Worm (Caenorhabditis elegans) whole organism, L4 larva: Measurements from ENCODE around the gene F18E9.1.

Experiments
- D1046.2 ChIP-seq: fragments of 200-800 bp; sonication (Bioruptor generic); IDR thresholded peaks from 2 replicates; pipeline ENCODE4 v1.3.6; 2022; ENCODE audit warnings: missing genetic modification characterization, missing compliant biosample characterization
- F26F4.8 ChIP-seq: fragments of 200-800 bp; sonication (Bioruptor generic); conservative IDR thresholded peaks from 2 replicates; pipeline ENCODE4 v1.3.6; 2022; ENCODE audit warnings: missing genetic modification characterization, missing compliant biosample characterization
- F37D6.2 ChIP-seq: sonication (generic microtip); optimal IDR thresholded peaks from 2 replicates; lab custom pipeline; 2016; ENCODE audit warnings: mild to moderate bottlenecking, missing genetic modification characterization, missing compliant biosample characterization
- F44E2.7 ChIP-seq: fragments of 200-800 bp; sonication (Bioruptor generic); IDR thresholded peaks from 2 replicates; pipeline ENCODE4 v2.1.2; 2022; ENCODE audit warnings: missing genetic modification characterization, missing compliant biosample characterization
- T20F7.1 ChIP-seq: fragments of 200-800 bp; sonication (Bioruptor generic); optimal IDR thresholded peaks from 2 replicates; lab custom pipeline; 2018; ENCODE audit warnings: mild to moderate bottlenecking, missing genetic modification characterization, missing compliant biosample characterization
- T26A8.4 ChIP-seq: fragments of 200-800 bp; sonication (Bioruptor generic); IDR thresholded peaks from 2 replicates; pipeline ENCODE4 v1.3.6; 2022; ENCODE audit warnings: missing genetic modification characterization, missing compliant biosample characterization
- Y105C5A.15 ChIP-seq: fragments of 200-800 bp; sonication (Bioruptor generic); IDR thresholded peaks from 2 replicates; pipeline ENCODE4 v1.3.6; 2022; ENCODE audit warnings: missing genetic modification characterization, missing compliant biosample characterization
- Y75B8A.6 ChIP-seq: fragments of 200-800 bp; sonication (Bioruptor generic); IDR thresholded peaks from 2 replicates; pipeline ENCODE4 v1.3.6; 2022; ENCODE audit warnings: missing genetic modification reagents, missing genetic modification characterization, missing compliant biosample characterization
- ZK546.5 ChIP-seq, 2 experiments: sonication (generic microtip); optimal IDR thresholded peaks; 2 replicates each; lab custom pipeline; 2017; ENCODE audit warnings: missing biosample characterization in 2 of 2, missing genetic modification characterization in 2 of 2
- aha-1 ChIP-seq: fragments of 150-350 bp; peaks from one replicate; lab custom pipeline; 2014; ENCODE audit warnings: missing biosample characterization, missing genetic modification characterization
- ceh-20 ChIP-seq: fragments of 200-800 bp; sonication (Bioruptor generic); IDR thresholded peaks from 2 replicates; pipeline ENCODE4 v1.3.6; 2022; ENCODE audit warnings: missing genetic modification reagents, missing genetic modification characterization, missing compliant biosample characterization
- ceh-32 ChIP-seq: sonication (generic microtip); optimal IDR thresholded peaks from 2 replicates; lab custom pipeline; 2016; ENCODE audit warnings: mild to moderate bottlenecking, missing genetic modification characterization, missing compliant biosample characterization; ENCODE audit not compliant: poor library complexity
- ceh-62 ChIP-seq: sonication (generic microtip); optimal IDR thresholded peaks from 2 replicates; lab custom pipeline; 2017; ENCODE audit warnings: missing biosample characterization, missing genetic modification characterization
- daf-12 ChIP-seq: fragments of 150-350 bp; optimal IDR thresholded peaks from 2 replicates; lab custom pipeline; 2014; ENCODE audit warnings: missing biosample characterization, missing genetic modification reagents, missing genetic modification characterization
- dmd-9 ChIP-seq: fragments of 200-800 bp; sonication (Bioruptor generic); IDR thresholded peaks from 2 replicates; pipeline ENCODE4 v1.3.6; 2022; ENCODE audit warnings: missing genetic modification reagents, missing genetic modification characterization, missing compliant biosample characterization
- dve-1 ChIP-seq: sonication (generic microtip); optimal IDR thresholded peaks from 2 replicates; lab custom pipeline; 2017; ENCODE audit warnings: antibody characterized with exemption, mild to moderate bottlenecking, missing genetic modification characterization, missing compliant biosample characterization; ENCODE audit not compliant: insufficient read depth
- egl-27 ChIP-seq: sonication (generic microtip); optimal IDR thresholded peaks from 3 replicates; lab custom pipeline; 2017; ENCODE audit warnings: missing biosample characterization, missing genetic modification reagents, missing genetic modification characterization
- egl-43 ChIP-seq: fragments of 200-800 bp; sonication (Bioruptor generic); IDR thresholded peaks from 2 replicates; pipeline ENCODE4 v1.3.6; 2022; ENCODE audit warnings: missing genetic modification reagents, missing genetic modification characterization, missing compliant biosample characterization
- fkh-10 ChIP-seq: fragments of 150-350 bp; optimal IDR thresholded peaks from 2 replicates; lab custom pipeline; 2014; ENCODE audit warnings: missing biosample characterization, missing genetic modification reagents, missing genetic modification characterization
- gei-8 ChIP-seq: fragments of 200-800 bp; sonication (Bioruptor generic); optimal IDR thresholded peaks from 2 replicates; lab custom pipeline; 2018; ENCODE audit warnings: mild to moderate bottlenecking, missing genetic modification characterization, missing compliant biosample characterization
- hif-1 ChIP-seq, 2 experiments: sonication (generic microtip); optimal IDR thresholded peaks; 2 replicates each; lab custom pipeline; 2016 to 2017; ENCODE audit warnings: missing compliant biosample characterization in 2 of 2, missing genetic modification characterization in 2 of 2, missing genetic modification reagents in 2 of 2, missing genotype in 2 of 2, mild to moderate bottlenecking in 1 of 2
- hlh-30 ChIP-seq: sonication (generic microtip); optimal IDR thresholded peaks from 2 replicates; lab custom pipeline; 2017; ENCODE audit warnings: antibody characterized with exemption, mild to moderate bottlenecking, missing genetic modification characterization, missing compliant biosample characterization; ENCODE audit not compliant: insufficient read depth
- jun-1 ChIP-seq: fragments of 150-350 bp; optimal IDR thresholded peaks from 2 replicates; lab custom pipeline; 2014; ENCODE audit warnings: missing biosample characterization, missing genetic modification reagents, missing genetic modification characterization
- lin-29 ChIP-seq: fragments of 200-800 bp; sonication (Bioruptor generic); IDR thresholded peaks from 2 replicates; pipeline ENCODE4 v1.3.6; 2022; ENCODE audit warnings: missing genetic modification reagents, missing genetic modification characterization, missing compliant biosample characterization
- lin-38 ChIP-seq: fragments of 200-800 bp; sonication (Bioruptor generic); IDR thresholded peaks from 2 replicates; pipeline ENCODE4 v1.3.6; 2022; ENCODE audit warnings: missing genetic modification reagents, missing genetic modification characterization, missing compliant biosample characterization
- lin-39 ChIP-seq: fragments of 150-350 bp; optimal IDR thresholded peaks from 2 replicates; lab custom pipeline; 2014; ENCODE audit warnings: missing biosample characterization, missing genetic modification reagents, missing genetic modification characterization
- lsy-2 ChIP-seq, 2 experiments: fragments of 150-350 bp in 1 of 2; sonication (generic microtip) in 1 of 2; optimal IDR thresholded peaks; 2 replicates each; lab custom pipeline; 2014 to 2017; ENCODE audit warnings: missing biosample characterization in 2 of 2, missing genetic modification characterization in 2 of 2
- madf-5 ChIP-seq, 2 experiments: fragments of 200-800 bp; sonication (Bioruptor generic); IDR thresholded peaks; 2 replicates each; pipeline ENCODE4 v1.3.6; 2022; ENCODE audit warnings: missing compliant biosample characterization in 2 of 2, missing genetic modification characterization in 2 of 2
- mdl-1 ChIP-seq, 2 experiments: fragments of 150-350 bp in 1 of 2; sonication (generic microtip) in 1 of 2; optimal IDR thresholded peaks; 2 replicates each; lab custom pipeline; 2014 to 2017; ENCODE audit warnings: missing biosample characterization in 2 of 2, missing genetic modification characterization in 2 of 2
- mxl-2 ChIP-seq: fragments of 200-800 bp; sonication (Bioruptor generic); conservative IDR thresholded peaks from 2 replicates; pipeline ENCODE4 v1.3.6; 2022; ENCODE audit warnings: missing genetic modification reagents, missing genetic modification characterization, missing compliant biosample characterization
- mxl-3 ChIP-seq: fragments of 200-800 bp; sonication (Bioruptor generic); optimal IDR thresholded peaks from 2 replicates; lab custom pipeline; 2018; ENCODE audit warnings: mild to moderate bottlenecking, missing genetic modification characterization, missing compliant biosample characterization
- nhr-102 ChIP-seq: sonication (generic microtip); optimal IDR thresholded peaks from 2 replicates; lab custom pipeline; 2016; ENCODE audit warnings: mild to moderate bottlenecking, missing genetic modification characterization, moderate library complexity, missing compliant biosample characterization
- nhr-11 ChIP-seq: fragments of 150-350 bp; optimal IDR thresholded peaks from 2 replicates; lab custom pipeline; 2014; ENCODE audit warnings: missing biosample characterization, missing genetic modification characterization
- nhr-42 ChIP-seq: fragments of 200-800 bp; sonication (Bioruptor generic); IDR thresholded peaks from 2 replicates; pipeline ENCODE4 v1.3.6; 2022; ENCODE audit warnings: missing genetic modification characterization, missing compliant biosample characterization
- saeg-2 ChIP-seq: fragments of 200-800 bp; sonication (Bioruptor generic); IDR thresholded peaks from 2 replicates; pipeline ENCODE4 v1.3.6; 2022; ENCODE audit warnings: missing genetic modification reagents, missing genetic modification characterization, missing compliant biosample characterization
- tra-1 ChIP-seq: fragments of 200-800 bp; sonication (Bioruptor generic); IDR thresholded peaks from 2 replicates; pipeline ENCODE4 v1.3.6; 2022; ENCODE audit warnings: missing genetic modification reagents, missing genetic modification characterization, missing compliant biosample characterization
- unc-39 ChIP-seq: sonication (generic microtip); optimal IDR thresholded peaks from 2 replicates; lab custom pipeline; 2017; ENCODE audit warnings: missing biosample characterization, missing genetic modification characterization
- vab-7 ChIP-seq: fragments of 200-800 bp; sonication (Bioruptor generic); IDR thresholded peaks from 2 replicates; pipeline ENCODE4 v1.3.6; 2022; ENCODE audit warnings: missing genetic modification reagents, missing genetic modification characterization, missing compliant biosample characterization
- zfp-3 ChIP-seq: fragments of 200-800 bp; sonication (Bioruptor generic); conservative IDR thresholded peaks from 2 replicates; pipeline ENCODE4 v1.3.6; 2022; ENCODE audit warnings: missing genetic modification reagents, missing genetic modification characterization, missing compliant biosample characterization
- zip-11 ChIP-seq: fragments of 200-800 bp; sonication (Bioruptor generic); IDR thresholded peaks from 2 replicates; pipeline ENCODE4 v1.3.6; 2022; ENCODE audit warnings: missing genetic modification characterization, missing compliant biosample characterization
- zip-2 ChIP-seq: fragments of 150-350 bp; optimal IDR thresholded peaks from 2 replicates; lab custom pipeline; 2014; ENCODE audit warnings: missing biosample characterization, missing genetic modification characterization
- ztf-11 ChIP-seq: fragments of 150-350 bp; optimal IDR thresholded peaks from 2 replicates; lab custom pipeline; 2014; ENCODE audit warnings: missing biosample characterization, missing genetic modification characterization
- ztf-7 ChIP-seq: fragments of 150-350 bp; optimal IDR thresholded peaks from 2 replicates; lab custom pipeline; 2014; ENCODE audit warnings: missing biosample characterization, missing genetic modification characterization

F18E9.1 gene

DNA sequence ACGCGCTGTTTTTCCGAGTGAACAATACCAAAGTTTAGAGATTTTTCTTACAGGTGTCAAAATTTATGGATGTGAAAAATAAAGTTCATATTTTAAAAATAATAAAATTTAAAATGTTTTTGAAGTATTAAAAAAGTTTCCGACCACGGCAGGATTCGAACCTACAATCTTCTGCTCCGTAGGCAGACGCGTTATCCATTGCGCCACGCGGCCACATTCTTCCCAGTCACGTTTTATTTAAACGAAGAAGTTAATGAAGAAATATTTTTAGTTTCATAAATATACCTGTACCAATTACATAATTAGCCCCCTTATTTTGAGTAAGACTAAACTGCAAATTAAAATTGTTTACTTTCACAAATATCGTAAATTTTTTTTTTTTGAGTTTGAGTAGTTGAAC, 39.3 kb downstream of the F18E9.1 start (continued):
- TF ChIP-seq nhr-102 (peak; percentile 49), ztf-7 (tag; lab: Kevin White, UChicago) (no peak), zip-11 (no peak), daf-12 (tag; lab: Kevin White, UChicago) (no peak), egl-43 (GFP tag; lab: Robert Waterston, UW) (peak; percentile 67; the same call in 1 of the 2 replicates), ztf-11 (tag; lab: Kevin White, UChicago) (no peak), hlh-30 (tag; lab: Kevin White, UChicago) (no peak), jun-1 (tag; lab: Kevin White, UChicago) (no peak), F44E2.7 (no peak), D1046.2 (GFP tag; lab: Robert Waterston, UW) (no peak), vab-7 (GFP tag; lab: Robert Waterston, UW) (peak; percentile 62), tra-1 (GFP tag; lab: Robert Waterston, UW) (peak; percentile 80; the same call in 1 of the 2 replicates), zfp-3 (GFP tag; lab: Robert Waterston, UW) (0 out of 2 replicates have a peak, but pooled peaks have one; percentile 19), hif-1 (tag; optimal IDR thresholded peaks at IDR 0.05; lab: Kevin White, UChicago) (no peak), lin-39 (tag; lab: Kevin White, UChicago) (no peak), unc-39 (no peak), Y105C5A.15 (no peak), lin-29 (GFP tag; lab: Robert Waterston, UW) (no peak), lin-38 (peak; percentile 70), F37D6.2 (no peak), T26A8.4 (no peak), dve-1 (tag; lab: Kevin White, UChicago) (peak; percentile 53), zip-2 (no peak), dmd-9 (no peak), mxl-3 (GFP tag; lab: Kevin White, UChicago) (no peak), fkh-10 (GFP tag; lab: Kevin White, UChicago) (no peak), ZK546.5 (tag; optimal IDR thresholded peaks at IDR 0.05; lab: Kevin White, UChicago) (no peak), T20F7.1 (GFP tag; lab: Kevin White, UChicago) (no peak), ceh-20 (GFP tag; lab: Robert Waterston, UW) (no peak), aha-1 (tag; lab: Kevin White, UChicago) (peak; percentile 34), saeg-2 (no peak), Y75B8A.6 (no peak), gei-8 (no peak), nhr-11 (tag; lab: Kevin White, UChicago) (no peak), egl-27 (tag; lab: Kevin White, UChicago) (no peak), lsy-2 (tag; optimal IDR thresholded peaks at IDR 0.05; lab: Kevin White, UChicago) (no peak)

DNA sequence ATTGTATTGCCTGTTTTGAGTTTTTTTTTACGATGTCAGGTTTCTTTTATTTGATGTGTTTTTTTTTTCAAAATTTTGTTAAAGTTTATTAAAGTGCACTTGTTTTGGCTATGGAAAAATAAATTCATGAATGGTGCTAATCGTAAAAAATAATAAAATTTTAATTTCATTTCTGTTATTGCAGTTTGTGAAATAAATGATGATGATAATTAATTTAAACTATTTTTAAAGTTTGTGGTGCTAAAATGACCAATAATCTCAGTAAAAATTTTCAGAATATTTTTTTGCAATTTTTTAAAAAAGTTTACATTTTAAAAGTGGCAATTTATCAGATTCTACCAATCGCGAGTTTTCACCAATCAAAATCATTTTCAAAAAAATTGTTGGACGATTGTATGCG, 42.5 kb downstream of the F18E9.1 start, which contains the start of gene stg-2:
Gene stg-2, minus strand, starts transcription at position 101 of the 400 bp plus-strand sequence.
- TF ChIP-seq fkh-10 (GFP tag; lab: Kevin White, UChicago) (no peak), madf-5 (GFP tag; IDR thresholded peaks at IDR 0.05; lab: Robert Waterston, UW) (no peak), lin-38 (no peak), nhr-42 (GFP tag; lab: Robert Waterston, UW) (no peak), F26F4.8 (GFP tag; lab: Robert Waterston, UW) (no peak), ceh-32 (tag; lab: Kevin White, UChicago) (no peak), lsy-2 (tag; optimal IDR thresholded peaks at IDR 0.05; lab: Kevin White, UChicago) (no peak), ceh-62 (tag; lab: Kevin White, UChicago) (no peak), mxl-2 (GFP tag; lab: Robert Waterston, UW) (no peak), mdl-1 (tag; optimal IDR thresholded peaks at IDR 0.05; lab: Kevin White, UChicago) (no peak)
